Worm (Caenorhabditis elegans) whole organism, midembryonic: Measurements from ENCODE around the gene acs-18.
"Not testable (repeated sequence)": the region's sequence is repeated elsewhere in the genome, so short reads cannot be mapped to it uniquely, and the experiment has no call there.

Experiments used
- T22C8.4 ChIP-seq: fragments of 200-800 bp; sonication (Bioruptor generic); IDR thresholded peaks from 2 replicates; pipeline ENCODE4 v1.3.6; 2022; ENCODE audit warnings: missing genetic modification characterization, missing compliant biosample characterization
- cog-1 ChIP-seq: sonication (generic microtip); optimal IDR thresholded peaks from 2 replicates; lab custom pipeline; 2016; ENCODE audit warnings: missing genetic modification characterization, missing compliant biosample characterization
- flt-1 ChIP-seq: fragments of 200-800 bp; sonication (Bioruptor generic); IDR thresholded peaks from 2 replicates; pipeline ENCODE4 v1.3.6; 2022; ENCODE audit warnings: missing genetic modification characterization, missing compliant biosample characterization
- klf-2 ChIP-seq: fragments of 200-800 bp; sonication (Bioruptor generic); conservative IDR thresholded peaks from 2 replicates; pipeline ENCODE4 v1.3.6; 2022; ENCODE audit warnings: missing genetic modification reagents, missing genetic modification characterization, missing compliant biosample characterization
- med-1 ChIP-seq: sonication (generic microtip); optimal IDR thresholded peaks from 2 replicates; lab custom pipeline; 2017; ENCODE audit warnings: missing genetic modification characterization, mild to moderate bottlenecking, missing compliant biosample characterization, antibody characterized with exemption, missing genetic modification reagents; ENCODE audit not compliant: insufficient read depth
- ref-1 ChIP-seq: fragments of 200-800 bp; sonication (Bioruptor generic); conservative IDR thresholded peaks from 2 replicates; pipeline ENCODE4 v1.3.6; 2022; ENCODE audit warnings: missing genetic modification reagents, missing genetic modification characterization, missing compliant biosample characterization
- tab-1 ChIP-seq: fragments of 200-800 bp; sonication (Bioruptor generic); IDR thresholded peaks from 2 replicates; pipeline ENCODE4 v1.3.6; 2022; ENCODE audit warnings: missing genetic modification characterization, missing compliant biosample characterization
- ztf-23 ChIP-seq: fragments of 200-800 bp; sonication (Bioruptor generic); IDR thresholded peaks from 2 replicates; pipeline ENCODE4 v1.3.6; 2022; ENCODE audit warnings: missing genetic modification reagents, missing genetic modification characterization, missing compliant biosample characterization
- ztf-29 ChIP-seq: fragments of 200-800 bp; sonication (Bioruptor generic); IDR thresholded peaks from 2 replicates; pipeline ENCODE4 v1.3.6; 2022; ENCODE audit warnings: missing genetic modification reagents, missing genetic modification characterization, missing compliant biosample characterization

DNA sequence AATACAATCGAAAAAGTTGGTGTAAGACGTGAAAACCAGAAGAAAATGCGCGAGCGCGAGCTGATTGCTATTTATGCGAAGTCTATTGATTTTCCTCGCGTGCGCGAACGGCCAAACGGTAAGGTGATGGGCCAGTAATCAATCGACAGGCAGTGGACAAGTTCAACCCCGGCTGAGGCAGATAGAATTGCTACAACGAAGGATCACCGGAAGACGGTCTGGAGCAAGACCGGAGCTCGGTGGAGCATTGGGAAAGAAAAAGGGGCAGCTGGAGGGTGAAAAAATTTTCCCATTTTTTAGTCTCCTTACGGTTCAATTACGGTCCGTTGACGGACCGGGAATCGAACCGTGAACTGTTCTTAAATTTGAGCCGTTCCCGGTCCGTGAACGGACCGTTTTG lies 9.9 kb upstream of the acs-18 start:
- TF ChIP-seq flt-1 (GFP tag; lab: Robert Waterston, UW); ref-1 (GFP tag; lab: Robert Waterston, UW); T22C8.4 (GFP tag; lab: Robert Waterston, UW); klf-2; ztf-29 (GFP tag; lab: Robert Waterston, UW); med-1 (GFP tag; lab: Kevin White, UChicago); ztf-23 (GFP tag; lab: Robert Waterston, UW); cog-1 (tag; lab: Kevin White, UChicago): not testable (repeated sequence)
- 0 out of 2 replicates have a peak, but pooled peaks have one; percentile 52 for TF ChIP-seq tab-1 (GFP tag; lab: Robert Waterston, UW)
